Fruit fly (Drosophila melanogaster) whole organism, embryonic: ENCODE results near the gene Fign.

ENCODE experiments used
- B-H1 ChIP-seq: fragments of 200-800 bp; sonication (Bioruptor generic); IDR thresholded peaks from 3 replicates; pipeline ENCODE4 v1.3.6; 2022; ENCODE audit warnings: missing biosample characterization, missing genetic modification characterization
- BEAF-32 ChIP-seq: fragments of 200-800 bp; sonication (Bioruptor generic); optimal IDR thresholded peaks from 3 replicates; lab custom pipeline; 2017; ENCODE audit warnings: missing biosample characterization, missing genetic modification characterization, mild to moderate bottlenecking, moderate library complexity, missing genetic modification reagents
- CG12155 ChIP-seq: fragments of 200-800 bp; sonication (Bioruptor generic); optimal IDR thresholded peaks from 3 replicates; lab custom pipeline; 2016; ENCODE audit warnings: missing biosample characterization, missing genetic modification characterization
- CG12769 ChIP-seq: fragments of 200-800 bp; sonication (Bioruptor generic); optimal IDR thresholded peaks from 2 replicates; lab custom pipeline; 2019; ENCODE audit warnings: missing biosample characterization, mild to moderate bottlenecking, missing genetic modification characterization, moderate library complexity
- CG13624 ChIP-seq: fragments of 200-800 bp; sonication (Bioruptor generic); optimal IDR thresholded peaks from 2 replicates; lab custom pipeline; 2016; ENCODE audit warnings: missing biosample characterization, missing genetic modification characterization
- CG14050 ChIP-seq: fragments of 200-800 bp; sonication (Bioruptor generic); IDR thresholded peaks from 3 replicates; pipeline ENCODE4 v1.3.6; 2022; ENCODE audit warnings: missing biosample characterization, missing genetic modification characterization
- CG15011 ChIP-seq: fragments of 200-800 bp; sonication (Bioruptor generic); optimal IDR thresholded peaks from 3 replicates; lab custom pipeline; 2018; ENCODE audit warnings: missing biosample characterization, mild to moderate bottlenecking, missing genetic modification characterization
- CG15601 ChIP-seq: fragments of 200-800 bp; sonication (Bioruptor generic); optimal IDR thresholded peaks from 3 replicates; lab custom pipeline; 2019; ENCODE audit warnings: missing biosample characterization, mild to moderate bottlenecking, missing genetic modification characterization, moderate library complexity
- CG17385 ChIP-seq: fragments of 200-800 bp; sonication (Bioruptor generic); optimal IDR thresholded peaks from 3 replicates; lab custom pipeline; 2018; ENCODE audit warnings: missing biosample characterization, mild to moderate bottlenecking, missing genetic modification characterization
- CG30403 ChIP-seq: fragments of 200-800 bp; sonication (Bioruptor generic); optimal IDR thresholded peaks from 3 replicates; lab custom pipeline; 2016; ENCODE audit warnings: missing biosample characterization, missing genetic modification characterization
- CG31224 ChIP-seq: fragments of 200-800 bp; sonication (Bioruptor generic); IDR thresholded peaks from 2 replicates; pipeline ENCODE4 v1.3.6; 2022; ENCODE audit warnings: missing biosample characterization, missing genetic modification characterization
- CG3995 ChIP-seq: fragments of 200-800 bp; sonication (Bioruptor generic); optimal IDR thresholded peaks from 3 replicates; lab custom pipeline; 2016; ENCODE audit warnings: missing biosample characterization, missing genetic modification characterization
- CG8089 ChIP-seq: fragments of 200-800 bp; sonication (Bioruptor generic); optimal IDR thresholded peaks from 3 replicates; lab custom pipeline; 2016; ENCODE audit warnings: missing biosample characterization, missing genetic modification characterization
- CG8359 ChIP-seq: fragments of 200-800 bp; sonication (Bioruptor generic); optimal IDR thresholded peaks from 2 replicates; lab custom pipeline; 2017; ENCODE audit warnings: missing biosample characterization, mild to moderate bottlenecking, missing genetic modification characterization, borderline replicate concordance
- CG8388 ChIP-seq: fragments of 200-800 bp; sonication (Bioruptor generic); optimal IDR thresholded peaks from 2 replicates; lab custom pipeline; 2019; ENCODE audit warnings: missing biosample characterization, mild to moderate bottlenecking, missing genetic modification characterization, moderate library complexity
- CG8765 ChIP-seq: fragments of 200-800 bp; sonication (Bioruptor generic); IDR thresholded peaks from 2 replicates; pipeline ENCODE4 v1.3.6; 2022; ENCODE audit warnings: missing biosample characterization, missing genetic modification characterization
- CG8924 ChIP-seq: fragments of 200-800 bp; optimal IDR thresholded peaks from 3 replicates; lab custom pipeline; 2019; ENCODE audit warnings: missing biosample characterization, mild to moderate bottlenecking, missing genetic modification characterization, moderate library complexity
- CG9215 ChIP-seq: fragments of 200-800 bp; sonication (Bioruptor generic); IDR thresholded peaks from 2 replicates; pipeline ENCODE4 v1.3.6; 2022; ENCODE audit warnings: missing biosample characterization, missing genetic modification characterization
- Doc2 ChIP-seq: fragments of 200-800 bp; sonication (Bioruptor generic); IDR thresholded peaks from 2 replicates; pipeline ENCODE4 v1.3.6; 2022; ENCODE audit warnings: missing biosample characterization, missing genetic modification characterization
- ERR ChIP-seq: fragments of 200-800 bp; sonication (Bioruptor generic); optimal IDR thresholded peaks from 2 replicates; lab custom pipeline; 2016; ENCODE audit warnings: missing biosample characterization, missing genetic modification characterization
- Eip74EF ChIP-seq, 2 experiments: fragments of 200-800 bp in 1 of 2; fragments of >200 bp in 1 of 2; sonication (Bioruptor generic) in 1 of 2; optimal IDR thresholded peaks; 2 replicates each; lab custom pipeline; 2017 to 2019; ENCODE audit warnings: missing biosample characterization in 2 of 2, missing genetic modification characterization in 2 of 2, mild to moderate bottlenecking in 1 of 2, moderate library complexity in 1 of 2
- Ets97D ChIP-seq: fragments of 200-800 bp; sonication (Bioruptor generic); optimal IDR thresholded peaks from 3 replicates; lab custom pipeline; 2016; ENCODE audit warnings: missing biosample characterization, missing genetic modification characterization
- Fer3 ChIP-seq: fragments of 200-800 bp; sonication (Bioruptor generic); optimal IDR thresholded peaks from 2 replicates; lab custom pipeline; 2018; ENCODE audit warnings: missing biosample characterization, mild to moderate bottlenecking, missing genetic modification characterization, moderate library complexity
- HLH3B ChIP-seq: fragments of 200-800 bp; sonication (Bioruptor generic); IDR thresholded peaks from 2 replicates; pipeline ENCODE4 v1.3.6; 2022; ENCODE audit warnings: missing biosample characterization, missing genetic modification characterization
- HmgD ChIP-seq: fragments of 200-800 bp; sonication (Bioruptor generic); optimal IDR thresholded peaks from 3 replicates; lab custom pipeline; 2016; ENCODE audit warnings: missing biosample characterization, missing genetic modification characterization
- Mrtf ChIP-seq: fragments of 200-800 bp; sonication (Bioruptor generic); IDR thresholded peaks from 3 replicates; pipeline ENCODE4 v1.3.6; 2022; ENCODE audit warnings: missing biosample characterization, missing genetic modification characterization
- NC2α ChIP-seq: fragments of 200-800 bp; sonication (Bioruptor generic); optimal IDR thresholded peaks from 2 replicates; lab custom pipeline; 2016; ENCODE audit warnings: missing biosample characterization, missing genetic modification characterization
- NC2β ChIP-seq: fragments of 200-800 bp; sonication (Bioruptor generic); optimal IDR thresholded peaks from 2 replicates; lab custom pipeline; 2016; ENCODE audit warnings: missing biosample characterization, missing genetic modification characterization
- Nf-YC ChIP-seq: fragments of 200-800 bp; optimal IDR thresholded peaks from 3 replicates; lab custom pipeline; 2019; ENCODE audit warnings: missing biosample characterization, mild to moderate bottlenecking, missing genetic modification characterization, moderate library complexity
- Opbp ChIP-seq: fragments of 200-800 bp; sonication (Bioruptor generic); IDR thresholded peaks from 3 replicates; pipeline ENCODE4 v1.3.6; 2022; ENCODE audit warnings: missing biosample characterization, missing genetic modification characterization; ENCODE audit not compliant: partially characterized antibody
- Rx ChIP-seq: fragments of 200-800 bp; sonication (Bioruptor generic); IDR thresholded peaks from 2 replicates; pipeline ENCODE4 v1.3.6; 2022; ENCODE audit warnings: missing biosample characterization, missing genetic modification characterization
- Scr ChIP-seq: fragments of 200-800 bp; sonication (Bioruptor generic); IDR thresholded peaks from 2 replicates; pipeline ENCODE4 v1.3.6; 2022; ENCODE audit warnings: missing biosample characterization, missing genetic modification characterization; ENCODE audit not compliant: partially characterized antibody
- ase ChIP-seq: fragments of 200-800 bp; sonication (Bioruptor generic); IDR thresholded peaks from 3 replicates; pipeline ENCODE4 v1.3.6; 2022; ENCODE audit warnings: missing biosample characterization, missing genetic modification characterization
- ato ChIP-seq: fragments of 200-800 bp; sonication (Bioruptor generic); IDR thresholded peaks from 2 replicates; pipeline ENCODE4 v1.3.6; 2022; ENCODE audit warnings: missing biosample characterization, missing genetic modification characterization; ENCODE audit not compliant: partially characterized antibody
- bab2 ChIP-seq: fragments of 200-800 bp; sonication (Bioruptor generic); optimal IDR thresholded peaks from 2 replicates; lab custom pipeline; 2016; ENCODE audit warnings: missing biosample characterization, missing genetic modification characterization
- disco-r ChIP-seq: fragments of 200-800 bp; sonication (Bioruptor generic); optimal IDR thresholded peaks from 2 replicates; lab custom pipeline; 2016; ENCODE audit warnings: missing biosample characterization, missing genetic modification characterization
- dm ChIP-seq: fragments of 200-800 bp; sonication (Bioruptor generic); optimal IDR thresholded peaks from 3 replicates; lab custom pipeline; 2016; ENCODE audit warnings: missing biosample characterization, missing genetic modification characterization
- ftz-f1 ChIP-seq: fragments of 200-800 bp; sonication (Bioruptor generic); optimal IDR thresholded peaks from 2 replicates; lab custom pipeline; 2016; ENCODE audit warnings: missing biosample characterization, missing genetic modification characterization
- h ChIP-seq: fragments of >200 bp; optimal IDR thresholded peaks from 2 replicates; lab custom pipeline; 2017
- ind ChIP-seq: fragments of 200-800 bp; sonication (Bioruptor generic); optimal IDR thresholded peaks from 3 replicates; lab custom pipeline; 2016; ENCODE audit warnings: missing biosample characterization, missing genetic modification characterization
- jing ChIP-seq: fragments of 200-800 bp; sonication (Bioruptor generic); optimal IDR thresholded peaks from 2 replicates; lab custom pipeline; 2018; ENCODE audit warnings: missing biosample characterization, mild to moderate bottlenecking, missing genetic modification characterization
- lilli ChIP-seq: fragments of 200-800 bp; sonication (Bioruptor generic); optimal IDR thresholded peaks from 3 replicates; lab custom pipeline; 2016; ENCODE audit warnings: missing biosample characterization, missing genetic modification characterization
- lola ChIP-seq, 3 experiments: fragments of >200 bp in 2 of 3; fragments of 200-800 bp in 1 of 3; sonication (Bioruptor generic) in 1 of 3; optimal IDR thresholded peaks; 2 replicates each; lab custom pipeline; 2017 to 2019; ENCODE audit warnings: missing biosample characterization in 3 of 3, missing genetic modification characterization in 3 of 3, mild to moderate bottlenecking in 1 of 3, moderate library complexity in 1 of 3
- peb ChIP-seq: fragments of 200-800 bp; sonication (Bioruptor generic); IDR thresholded peaks from 2 replicates; pipeline ENCODE4 v1.3.6; 2022; ENCODE audit warnings: missing biosample characterization, missing genetic modification characterization
- pum ChIP-seq: fragments of 200-800 bp; sonication (Bioruptor generic); optimal IDR thresholded peaks from 2 replicates; lab custom pipeline; 2016; ENCODE audit warnings: missing biosample characterization, missing genetic modification characterization
- pzg ChIP-seq: fragments of 200-800 bp; sonication (Bioruptor generic); optimal IDR thresholded peaks from 3 replicates; lab custom pipeline; 2018; ENCODE audit warnings: missing biosample characterization, mild to moderate bottlenecking, missing genetic modification characterization, moderate library complexity
- rib ChIP-seq: fragments of 200-800 bp; sonication (Bioruptor generic); IDR thresholded peaks from 2 replicates; pipeline ENCODE4 v1.3.6; 2022; ENCODE audit warnings: missing biosample characterization, missing genetic modification characterization
- sim ChIP-seq: fragments of 200-800 bp; sonication (Bioruptor generic); IDR thresholded peaks from 2 replicates; pipeline ENCODE4 v1.3.6; 2022; ENCODE audit warnings: missing biosample characterization, missing genetic modification characterization
- slp2 ChIP-seq: fragments of 200-800 bp; sonication (Bioruptor generic); optimal IDR thresholded peaks from 2 replicates; lab custom pipeline; 2016; ENCODE audit warnings: missing biosample characterization, missing genetic modification characterization
- sqz ChIP-seq: fragments of 200-800 bp; sonication (Bioruptor generic); optimal IDR thresholded peaks from 3 replicates; lab custom pipeline; 2018; ENCODE audit warnings: missing biosample characterization, mild to moderate bottlenecking, missing genetic modification characterization
- wdn ChIP-seq: fragments of 200-800 bp; sonication (Bioruptor generic); IDR thresholded peaks from 2 replicates; pipeline ENCODE4 v1.3.6; 2022; ENCODE audit warnings: missing biosample characterization, missing genetic modification characterization

Gene Fign

DNA sequence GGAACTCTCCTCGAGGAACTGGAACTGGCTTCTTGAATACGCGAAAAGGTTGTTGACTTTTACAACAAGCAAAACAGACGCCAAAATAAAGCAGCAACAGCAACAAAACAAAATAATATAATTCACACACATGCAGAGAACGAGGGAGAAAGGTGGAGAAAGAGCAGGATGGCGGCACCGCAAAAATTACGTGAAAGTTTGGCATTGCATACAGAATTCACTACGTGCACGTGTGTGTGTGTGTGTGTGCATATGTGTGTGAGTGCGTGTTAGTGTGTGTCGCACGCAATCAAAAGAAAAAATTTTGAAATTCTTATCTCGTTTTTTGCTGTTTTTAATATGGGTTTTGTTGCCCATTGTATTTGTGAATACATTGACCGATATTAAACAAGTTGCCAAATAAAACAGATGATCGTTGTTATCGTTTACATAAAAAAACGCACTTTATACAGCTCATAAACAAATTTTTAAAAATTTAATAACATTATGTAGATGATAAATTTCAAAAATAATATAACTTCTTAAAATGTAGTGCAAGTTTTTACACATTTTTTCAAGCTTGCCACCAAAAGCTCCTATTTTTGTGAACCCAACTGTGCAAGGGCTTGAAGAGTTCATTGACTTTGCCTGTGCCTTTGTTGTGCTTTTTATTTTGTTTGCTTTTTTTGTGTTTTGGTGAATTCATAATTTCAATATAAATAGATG is 21.7 kb upstream of the Fign start (continued):
- no peak for TF ChIP-seq peb (GFP tag; lab: Robert Waterston, UW)
- no peak for TF ChIP-seq CG15601
- TF ChIP-seq Rx (GFP tag; lab: Robert Waterston, UW): no peak
- TF ChIP-seq disco-r (GFP tag; lab: Kevin White, UChicago): no peak
- TF ChIP-seq sqz (GFP tag; lab: Kevin White, UChicago): no peak
- TF ChIP-seq pum: no peak
- no peak for TF ChIP-seq slp2
- TF ChIP-seq Mrtf: no peak
- no peak for TF ChIP-seq rib (GFP tag; lab: Robert Waterston, UW)
- TF ChIP-seq lilli (GFP tag; lab: Kevin White, UChicago): no peak
- TF ChIP-seq ftz-f1 (GFP tag; lab: Kevin White, UChicago): no peak
- no peak for TF ChIP-seq ase (GFP tag; lab: Robert Waterston, UW)
- no peak for TF ChIP-seq HmgD
- TF ChIP-seq CG12769 (tag; lab: Kevin White, UChicago): no peak
- no peak for TF ChIP-seq CG3995 (GFP tag; lab: Kevin White, UChicago)
- no peak for TF ChIP-seq bab2
- no peak for TF ChIP-seq dm (GFP tag; lab: Kevin White, UChicago)
- TF ChIP-seq NC2α (GFP tag; lab: Kevin White, UChicago): no peak
- TF ChIP-seq sim (GFP tag; lab: Robert Waterston, UW): no peak
- no peak for TF ChIP-seq jing (GFP tag; lab: Kevin White, UChicago)
- no peak for TF ChIP-seq Nf-YC (tag; lab: Kevin White, UChicago)
- no peak for TF ChIP-seq ato (GFP tag; lab: Robert Waterston, UW)
- TF ChIP-seq CG8359 (GFP tag; lab: Kevin White, UChicago): no peak
- TF ChIP-seq BEAF-32 (GFP tag; lab: Kevin White, UChicago): no peak
- TF ChIP-seq CG17385: peak; percentile 1
- TF ChIP-seq B-H1 (GFP tag; lab: Robert Waterston, UW): no peak
- no peak for TF ChIP-seq CG8388 (GFP tag; lab: Kevin White, UChicago)
- no peak for TF ChIP-seq h (lab: Kevin White, UChicago)
- TF ChIP-seq CG31224 (GFP tag; lab: Robert Waterston, UW): no peak
- TF ChIP-seq CG8924 (tag; lab: Kevin White, UChicago): no peak
- TF ChIP-seq HLH3B (GFP tag; lab: Robert Waterston, UW): no peak
- TF ChIP-seq CG13624 (GFP tag; lab: Kevin White, UChicago): no peak
- TF ChIP-seq Fer3 (tag; lab: Kevin White, UChicago): no peak
- TF ChIP-seq CG8089 (GFP tag; lab: Kevin White, UChicago): no peak
- TF ChIP-seq pzg (GFP tag; lab: Kevin White, UChicago): no peak
- no peak for TF ChIP-seq CG14050 (GFP tag; lab: Robert Waterston, UW)
- no peak for TF ChIP-seq Eip74EF (GFP tag; optimal IDR thresholded peaks at IDR 0.05; lab: Kevin White, UChicago)
- TF ChIP-seq wdn: no peak
- no peak for TF ChIP-seq Scr
- TF ChIP-seq CG8765 (GFP tag; lab: Robert Waterston, UW): no peak
- TF ChIP-seq Doc2 (GFP tag; lab: Robert Waterston, UW): no peak
- TF ChIP-seq CG15011 (GFP tag; lab: Kevin White, UChicago): no peak
- peak in 1 of 3 experiments; percentile 15 for TF ChIP-seq lola (GFP tag; optimal IDR thresholded peaks at IDR 0.05; lab: Kevin White, UChicago)
- no peak for TF ChIP-seq ERR (GFP tag; lab: Kevin White, UChicago)
- no peak for TF ChIP-seq Opbp (GFP tag; lab: Robert Waterston, UW)
- no peak for TF ChIP-seq CG12155 (GFP tag; lab: Kevin White, UChicago)
- no peak for TF ChIP-seq NC2β (GFP tag; lab: Kevin White, UChicago)
- peak; percentile 5 for TF ChIP-seq ind (GFP tag; lab: Kevin White, UChicago)
- no peak for TF ChIP-seq Ets97D
- TF ChIP-seq CG9215 (GFP tag; lab: Robert Waterston, UW): no peak
- peak; percentile 3 for TF ChIP-seq CG30403 (GFP tag; lab: Kevin White, UChicago)
